Worm (Caenorhabditis elegans): ENCODE measurements around the gene rund-1.

The rund-1 gene

ce11 chrX:646493-646892 is 15.1 kb downstream of the rund-1 start:
- TF ChIP-seq elt-2 (tag; optimal IDR thresholded peaks at IDR 0.05): peak; percentile 19
- no peak for TF ChIP-seq ets-5 (GFP tag; IDR thresholded peaks at IDR 0.05)

- TF ChIP-seq hlh-17 (GFP tag; optimal IDR thresholded peaks at IDR 0.05; ENCODE audit: borderline replicate concordance) (no peak), nhr-90 (tag; optimal IDR thresholded peaks at IDR 0.05; ENCODE audit: poor library complexity) (peak; percentile 19), elt-2 (tag; optimal IDR thresholded peaks at IDR 0.05) (peak; percentile 73), grh-1 (GFP tag; IDR thresholded peaks at IDR 0.05) (no peak), lin-35 (GFP tag; optimal IDR thresholded peaks at IDR 0.05) (peak in 1 of 2 experiments; percentile 11)
These were observed 16.0 kb downstream of the rund-1 start for ce11 chrX:645589-645988.

- TF ChIP-seq aly-2 (tag; optimal IDR thresholded peaks at IDR 0.05) (no peak), ceh-82 (tag; optimal IDR thresholded peaks at IDR 0.05) (no peak), lsy-2 (tag; optimal IDR thresholded peaks at IDR 0.05) (no peak), efl-3 (GFP tag; optimal IDR thresholded peaks at IDR 0.05) (no peak), egl-13 (tag; optimal IDR thresholded peaks at IDR 0.05) (no peak), egl-27 (tag; optimal IDR thresholded peaks at IDR 0.05) (no peak), mab-9 (GFP tag; IDR thresholded peaks at IDR 0.05) (no peak), nhr-28 (tag; optimal IDR thresholded peaks at IDR 0.05) (no peak), pag-3 (tag; optimal IDR thresholded peaks at IDR 0.05; ENCODE audit: borderline replicate concordance, insufficient read depth) (no peak), lin-14 (GFP tag; optimal IDR thresholded peaks at IDR 0.05) (no peak), ztf-4 (tag; optimal IDR thresholded peaks at IDR 0.05) (no peak), xbp-1 (tag; optimal IDR thresholded peaks at IDR 0.05) (no peak), mep-1 (tag; optimal IDR thresholded peaks at IDR 0.05) (no peak), Y116A8C.19 (tag; optimal IDR thresholded peaks at IDR 0.05; ENCODE audit: borderline replicate concordance) (no peak), nhr-90 (tag; optimal IDR thresholded peaks at IDR 0.05; ENCODE audit: poor library complexity) (no peak), tlp-1 (tag; optimal IDR thresholded peaks at IDR 0.05) (no peak), hpl-2 (GFP tag; optimal IDR thresholded peaks at IDR 0.05) (no peak), pax-3 (tag; optimal IDR thresholded peaks at IDR 0.05) (no peak)
These were observed 18.8 kb downstream of the rund-1 start for ce11 chrX:642817-643216.

DNA sequence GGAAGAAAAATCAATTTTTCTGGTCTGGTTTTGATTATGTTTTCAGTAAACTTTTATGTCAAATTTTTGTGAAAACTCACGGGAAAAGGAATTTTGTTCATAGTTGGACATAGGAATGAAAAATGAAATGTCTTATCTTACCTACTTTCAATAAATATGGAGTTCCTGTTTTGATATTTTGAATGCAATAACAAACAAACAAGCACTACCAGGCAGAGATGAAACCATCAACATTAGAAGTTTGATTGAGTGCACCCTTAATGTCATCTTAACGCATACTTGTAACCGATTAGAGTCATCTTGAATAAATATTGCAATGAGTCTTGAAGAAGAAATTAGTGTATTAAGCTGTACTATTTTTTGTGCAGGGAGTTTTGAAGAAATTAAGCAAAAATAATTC is 20.1 kb downstream of the rund-1 start, which contains the start of gene M6.11:
M6.11 (minus strand) TSS at position 101 of the 400 bp plus-strand sequence.
- TF ChIP-seq nhr-19 (GFP tag; conservative IDR thresholded peaks at IDR 0.05) (no peak), Y116A8C.19 (tag; optimal IDR thresholded peaks at IDR 0.05; ENCODE audit: borderline replicate concordance) (no peak), nhr-90 (tag; optimal IDR thresholded peaks at IDR 0.05; ENCODE audit: poor library complexity) (no peak), lin-13 (GFP tag; optimal IDR thresholded peaks at IDR 0.05) (no peak), ets-5 (GFP tag; IDR thresholded peaks at IDR 0.05) (no peak), lin-35 (GFP tag; optimal IDR thresholded peaks at IDR 0.05) (no peak), isw-1 (GFP tag; IDR thresholded peaks at IDR 0.05) (no peak), dsc-1 (tag; optimal IDR thresholded peaks at IDR 0.05) (no peak), nhr-77 (tag; optimal IDR thresholded peaks at IDR 0.05) (no peak), nhr-28 (tag; optimal IDR thresholded peaks at IDR 0.05) (no peak), nhr-71 (tag; optimal IDR thresholded peaks at IDR 0.05) (no peak), zip-4 (GFP tag; optimal IDR thresholded peaks at IDR 0.05) (no peak), elt-2 (tag; optimal IDR thresholded peaks at IDR 0.05) (no peak), hpl-2 (GFP tag; optimal IDR thresholded peaks at IDR 0.05) (no peak), snpc-4 (tag; optimal IDR thresholded peaks at IDR 0.05) (no peak), unc-130 (tag; optimal IDR thresholded peaks at IDR 0.05) (no peak), nhr-237 (tag; optimal IDR thresholded peaks at IDR 0.05) (no peak), unc-86 (tag; optimal IDR thresholded peaks at IDR 0.05) (no peak)

ce11 chrX:637588-637987 is 24.0 kb downstream of the rund-1 start:
- TF ChIP-seq nhr-28 (tag; optimal IDR thresholded peaks at IDR 0.05) (no peak), pqm-1 (tag; optimal IDR thresholded peaks at IDR 0.05) (no peak), mep-1 (tag; optimal IDR thresholded peaks at IDR 0.05) (no peak), dpl-1 (GFP tag; optimal IDR thresholded peaks at IDR 0.05) (no peak), elt-2 (tag; optimal IDR thresholded peaks at IDR 0.05) (peak; percentile 14), tbx-2 (tag; optimal IDR thresholded peaks at IDR 0.05) (peak; percentile 47), egl-13 (tag; optimal IDR thresholded peaks at IDR 0.05) (no peak)

All from whole organism, L1 larva.